Fruit fly (Drosophila melanogaster): ENCODE measurements around the gene Gp93.

Gene Gp93

DNA sequence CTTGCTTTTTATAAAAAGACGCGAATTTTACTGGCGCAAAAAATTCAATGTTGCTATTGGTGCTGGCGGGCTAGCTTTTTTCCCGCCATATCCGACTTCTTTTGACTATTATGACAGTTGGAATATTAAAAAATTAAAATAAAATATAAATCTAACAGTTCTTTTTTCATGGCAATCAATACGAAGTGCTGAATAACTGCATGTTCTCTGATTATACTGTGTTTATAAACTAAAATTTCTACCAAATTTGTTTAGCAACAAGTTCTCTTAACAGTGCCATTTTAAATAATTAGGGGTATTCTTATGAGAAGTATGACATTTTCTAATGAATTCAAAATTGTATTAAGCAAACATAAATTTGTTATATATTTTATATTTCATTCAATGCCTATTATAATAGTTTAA lies 29.1 kb upstream of the Gp93 start, which contains the start of gene Boh1 (continued):
- TF ChIP-seq sna (GFP tag; IDR thresholded peaks at IDR 0.05; ENCODE audit: partially characterized antibody), result no peak
- TF ChIP-seq gt (GFP tag; IDR thresholded peaks at IDR 0.05), result no peak
- no peak for TF ChIP-seq psq (GFP tag; optimal IDR thresholded peaks at IDR 0.05)
- no peak for TF ChIP-seq esg (GFP tag; conservative IDR thresholded peaks at IDR 0.05)
- TF ChIP-seq CG17568 (GFP tag; optimal IDR thresholded peaks at IDR 0.05), result no peak
- TF ChIP-seq emc (GFP tag; optimal IDR thresholded peaks at IDR 0.05), result no peak
- TF ChIP-seq Drgx (GFP tag; IDR thresholded peaks at IDR 0.05), result no peak
- no peak for TF ChIP-seq CG12071 (GFP tag; optimal IDR thresholded peaks at IDR 0.05)
- TF ChIP-seq fu2 (GFP tag; optimal IDR thresholded peaks at IDR 0.05), result no peak
- no peak for TF ChIP-seq CG6813 (GFP tag; optimal IDR thresholded peaks at IDR 0.05)
- no peak for TF ChIP-seq CG12219 (GFP tag; optimal IDR thresholded peaks at IDR 0.05)
- peak; percentile 37 for TF ChIP-seq CG33557 (GFP tag; optimal IDR thresholded peaks at IDR 0.05)
- no peak for TF ChIP-seq CG17802 (tag; optimal IDR thresholded peaks at IDR 0.05)
- no peak for TF ChIP-seq CG4820 (GFP tag; optimal IDR thresholded peaks at IDR 0.05)
- no peak for TF ChIP-seq gro (GFP tag; optimal IDR thresholded peaks at IDR 0.05)
- TF ChIP-seq ash1 (GFP tag; optimal IDR thresholded peaks at IDR 0.05), result no peak
- no peak for TF ChIP-seq ci (GFP tag; IDR thresholded peaks at IDR 0.05)
- TF ChIP-seq ac (GFP tag; optimal IDR thresholded peaks at IDR 0.05), result no peak
- TF ChIP-seq HmgD (GFP tag; optimal IDR thresholded peaks at IDR 0.05), result no peak
- TF ChIP-seq Scr (GFP tag; IDR thresholded peaks at IDR 0.05; ENCODE audit: partially characterized antibody), result no peak
- TF ChIP-seq Neu2 (GFP tag; optimal IDR thresholded peaks at IDR 0.05; ENCODE audit: borderline replicate concordance), result no peak
- no peak for TF ChIP-seq z (GFP tag; IDR thresholded peaks at IDR 0.05)
- no peak for TF ChIP-seq CG7928 (GFP tag; optimal IDR thresholded peaks at IDR 0.05)
- TF ChIP-seq CG4328 (GFP tag; optimal IDR thresholded peaks at IDR 0.05), result no peak
- TF ChIP-seq CG34224 (GFP tag; IDR thresholded peaks at IDR 0.05; ENCODE audit: partially characterized antibody), result no peak
- peak; percentile 16 for TF ChIP-seq NfI (GFP tag; optimal IDR thresholded peaks at IDR 0.05)
- no peak for TF ChIP-seq pb (GFP tag; optimal IDR thresholded peaks at IDR 0.05)
- no peak for TF ChIP-seq CG11696 (GFP tag; IDR thresholded peaks at IDR 0.05)
- no peak for TF ChIP-seq ken (GFP tag; IDR thresholded peaks at IDR 0.05)
- TF ChIP-seq ara (GFP tag; IDR thresholded peaks at IDR 0.05), result no peak
- TF ChIP-seq nerfin-2 (GFP tag; IDR thresholded peaks at IDR 0.05; ENCODE audit: partially characterized antibody), result no peak
- peak; percentile 53; the same call in 1 of the 2 replicates for TF ChIP-seq MBD-R2 (GFP tag; IDR thresholded peaks at IDR 0.05)
- TF ChIP-seq Max (GFP tag; optimal IDR thresholded peaks at IDR 0.05), result no peak
- TF ChIP-seq sqz (GFP tag; optimal IDR thresholded peaks at IDR 0.05), result peak; percentile 55
- no peak for TF ChIP-seq disco-r (GFP tag; optimal IDR thresholded peaks at IDR 0.05)
- no peak for TF ChIP-seq sim (GFP tag; IDR thresholded peaks at IDR 0.05)
- TF ChIP-seq ro (GFP tag; IDR thresholded peaks at IDR 0.05), result no peak
- TF ChIP-seq gem (tag; optimal IDR thresholded peaks at IDR 0.05), result peak; percentile 54
- peak; percentile 30 for TF ChIP-seq Meics (GFP tag; optimal IDR thresholded peaks at IDR 0.05)
- TF ChIP-seq Kr (GFP tag; optimal IDR thresholded peaks at IDR 0.05), result no peak
- no peak for TF ChIP-seq bab2 (GFP tag; optimal IDR thresholded peaks at IDR 0.05)
- peak; percentile 45 for TF ChIP-seq CG15269 (tag; optimal IDR thresholded peaks at IDR 0.05)
- TF ChIP-seq CG31441 (GFP tag; IDR thresholded peaks at IDR 0.05), result peak; percentile 70
- no peak for TF ChIP-seq Myb (GFP tag; optimal IDR thresholded peaks at IDR 0.05)
- TF ChIP-seq CG11456 (GFP tag; IDR thresholded peaks at IDR 0.05), result no peak
- TF ChIP-seq jumu (GFP tag; optimal IDR thresholded peaks at IDR 0.05), result no peak
- TF ChIP-seq CG16813 (GFP tag; IDR thresholded peaks at IDR 0.05; ENCODE audit: partially characterized antibody), result no peak
- TF ChIP-seq CG4282 (GFP tag; optimal IDR thresholded peaks at IDR 0.05), result no peak
- TF ChIP-seq CG4617 (GFP tag; optimal IDR thresholded peaks at IDR 0.05; ENCODE audit: borderline replicate concordance), result no peak
- TF ChIP-seq CG1792 (GFP tag; optimal IDR thresholded peaks at IDR 0.05), result no peak
- no peak for TF ChIP-seq Hey (tag; optimal IDR thresholded peaks at IDR 0.05)
- no peak for TF ChIP-seq inv (GFP tag; IDR thresholded peaks at IDR 0.05; ENCODE audit: partially characterized antibody)

Measured in whole organism, embryonic.